Worm (Caenorhabditis elegans): ENCODE measurements around the gene tag-335.

DNA sequence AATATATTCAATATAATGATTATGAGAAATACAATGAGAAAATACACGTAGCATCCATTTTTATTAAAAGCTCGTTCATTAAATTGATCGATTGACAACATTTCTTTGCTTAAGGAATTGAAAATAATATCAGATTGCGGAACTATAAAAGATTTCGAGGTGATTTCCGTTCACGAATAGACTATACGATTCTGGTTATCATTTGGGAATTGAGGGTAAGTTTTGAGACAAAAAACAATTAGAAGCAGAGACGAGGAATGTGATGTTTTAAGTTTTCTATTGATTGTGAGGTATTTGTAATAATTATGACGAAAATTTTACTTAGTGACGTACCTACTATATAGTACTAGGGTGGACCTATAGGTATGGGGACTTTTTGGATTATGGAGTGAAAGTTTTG, 39.5 kb downstream of the tag-335 start, which contains the start of gene sre-19:
- no peak for TF ChIP-seq mep-1 (tag; optimal IDR thresholded peaks at IDR 0.05)
- no peak for TF ChIP-seq lin-39 (tag; optimal IDR thresholded peaks at IDR 0.05)
- no peak for TF ChIP-seq aly-2 (tag; optimal IDR thresholded peaks at IDR 0.05)
- no peak for TF ChIP-seq snpc-4 (tag; optimal IDR thresholded peaks at IDR 0.05)
- no peak for TF ChIP-seq ces-1 (GFP tag; optimal IDR thresholded peaks at IDR 0.05)
- no peak for TF ChIP-seq fkh-10 (GFP tag; optimal IDR thresholded peaks at IDR 0.05)
- TF ChIP-seq pha-4 (GFP tag; IDR thresholded peaks at IDR 0.05) = no peak
- TF ChIP-seq pha-4 (tag; optimal IDR thresholded peaks at IDR 0.05) = no peak
- TF ChIP-seq spr-3 (GFP tag; optimal IDR thresholded peaks at IDR 0.05) = no peak
- no peak for TF ChIP-seq nhr-25 (tag; optimal IDR thresholded peaks at IDR 0.05; ENCODE audit: borderline replicate concordance, insufficient read depth)
- no peak for TF ChIP-seq lin-13 (GFP tag; optimal IDR thresholded peaks at IDR 0.05)
- TF ChIP-seq lin-1 (GFP tag; IDR thresholded peaks at IDR 0.05) = no peak
- TF ChIP-seq zip-11 (GFP tag; IDR thresholded peaks at IDR 0.05) = no peak
- TF ChIP-seq fos-1 (tag; optimal IDR thresholded peaks at IDR 0.05) = no peak
- TF ChIP-seq nhr-48 (tag; optimal IDR thresholded peaks at IDR 0.05) = no peak

Data from whole organism, L4 larva.